Fruit fly (Drosophila melanogaster) whole organism, embryonic: ENCODE results near the gene MSAmiP.

ENCODE experiments used
- Awh ChIP-seq: fragments of 200-800 bp; sonication (Bioruptor generic); IDR thresholded peaks from 2 replicates; pipeline ENCODE4, ENCODE4 v1.3.6; 2022; ENCODE audit warnings: missing biosample characterization, missing genetic modification characterization
- CG10979 ChIP-seq: fragments of 200-800 bp; sonication (Bioruptor generic); optimal IDR thresholded peaks from 2 replicates; lab custom pipeline; 2018; ENCODE audit warnings: missing biosample characterization, mild to moderate bottlenecking, missing genetic modification characterization, moderate library complexity
- CG11504 ChIP-seq: fragments of 200-800 bp; sonication (Bioruptor generic); optimal IDR thresholded peaks from 3 replicates; lab custom pipeline; 2019; ENCODE audit warnings: missing biosample characterization, mild to moderate bottlenecking, missing genetic modification characterization, moderate library complexity
- CG11696 ChIP-seq: fragments of 200-800 bp; sonication (Bioruptor generic); IDR thresholded peaks from 2 replicates; pipeline ENCODE4 v1.3.6; 2022; ENCODE audit warnings: missing biosample characterization, missing genetic modification characterization
- CG14014 ChIP-seq: fragments of 200-800 bp; sonication (Bioruptor generic); IDR thresholded peaks from 2 replicates; pipeline ENCODE4 v1.3.6; 2022; ENCODE audit warnings: missing biosample characterization, missing genetic modification characterization
- CG14441 ChIP-seq: fragments of 200-800 bp; sonication (Bioruptor generic); IDR thresholded peaks from 2 replicates; pipeline ENCODE4 v1.3.6; 2022; ENCODE audit warnings: missing biosample characterization, missing genetic modification characterization
- CG14710 ChIP-seq: fragments of 200-800 bp; sonication (Bioruptor generic); optimal IDR thresholded peaks from 3 replicates; lab custom pipeline; 2019; ENCODE audit warnings: missing biosample characterization, mild to moderate bottlenecking, missing genetic modification characterization, moderate library complexity
- CG16813 ChIP-seq: fragments of 200-800 bp; sonication (Bioruptor generic); IDR thresholded peaks from 3 replicates; pipeline ENCODE4 v1.3.6; 2022; ENCODE audit warnings: missing biosample characterization, missing genetic modification characterization; ENCODE audit not compliant: partially characterized antibody
- CG17568 ChIP-seq: fragments of 200-800 bp; sonication (Bioruptor generic); optimal IDR thresholded peaks from 2 replicates; lab custom pipeline; 2018; ENCODE audit warnings: missing biosample characterization, mild to moderate bottlenecking, missing genetic modification characterization, moderate library complexity
- CG18262 ChIP-seq: fragments of 200-800 bp; optimal IDR thresholded peaks from 3 replicates; lab custom pipeline; 2019; ENCODE audit warnings: missing biosample characterization, mild to moderate bottlenecking, missing genetic modification characterization, moderate library complexity
- CG18599 ChIP-seq: fragments of 200-800 bp; sonication (Bioruptor generic); optimal IDR thresholded peaks from 3 replicates; lab custom pipeline; 2017; ENCODE audit warnings: missing biosample characterization, missing genetic modification characterization, mild to moderate bottlenecking, moderate library complexity, missing genetic modification reagents
- CG4360 ChIP-seq: fragments of 200-800 bp; sonication (Bioruptor generic); IDR thresholded peaks from 2 replicates; pipeline ENCODE4 v1.3.6; 2022; ENCODE audit warnings: missing biosample characterization, missing genetic modification characterization
- CG4617 ChIP-seq: fragments of 200-800 bp; sonication (Bioruptor generic); optimal IDR thresholded peaks from 3 replicates; lab custom pipeline; 2016; ENCODE audit warnings: missing biosample characterization, missing genetic modification characterization, borderline replicate concordance
- CG5953 ChIP-seq: fragments of 200-800 bp; sonication (Bioruptor generic); IDR thresholded peaks from 2 replicates; pipeline ENCODE4 v1.3.6; 2022; ENCODE audit warnings: missing biosample characterization, missing genetic modification characterization
- CG6654 ChIP-seq: fragments of 200-800 bp; sonication (Bioruptor generic); optimal IDR thresholded peaks from 2 replicates; lab custom pipeline; 2017; ENCODE audit warnings: missing biosample characterization, mild to moderate bottlenecking, missing genetic modification characterization
- CG7987 ChIP-seq: fragments of 200-800 bp; sonication (Bioruptor generic); optimal IDR thresholded peaks from 2 replicates; lab custom pipeline; 2018; ENCODE audit warnings: missing biosample characterization, mild to moderate bottlenecking, missing genetic modification characterization, moderate library complexity
- CoRest ChIP-seq: fragments of 200-800 bp; sonication (Bioruptor generic); optimal IDR thresholded peaks from 3 replicates; lab custom pipeline; 2018; ENCODE audit warnings: missing biosample characterization, mild to moderate bottlenecking, missing genetic modification characterization, moderate library complexity
- CrebB ChIP-seq: fragments of 200-800 bp; sonication (Bioruptor generic); optimal IDR thresholded peaks from 3 replicates; lab custom pipeline; 2018; ENCODE audit warnings: missing biosample characterization, mild to moderate bottlenecking, missing genetic modification characterization
- Drgx ChIP-seq: fragments of 200-800 bp; sonication (Bioruptor generic); IDR thresholded peaks from 2 replicates; pipeline ENCODE4 v1.3.6; 2022; ENCODE audit warnings: missing biosample characterization, missing genetic modification characterization
- Fer3 ChIP-seq: fragments of 200-800 bp; sonication (Bioruptor generic); optimal IDR thresholded peaks from 2 replicates; lab custom pipeline; 2018; ENCODE audit warnings: missing biosample characterization, mild to moderate bottlenecking, missing genetic modification characterization, moderate library complexity
- HLH3B ChIP-seq: fragments of 200-800 bp; sonication (Bioruptor generic); IDR thresholded peaks from 2 replicates; pipeline ENCODE4 v1.3.6; 2022; ENCODE audit warnings: missing biosample characterization, missing genetic modification characterization
- HmgZ ChIP-seq: fragments of 200-800 bp; sonication (Bioruptor generic); optimal IDR thresholded peaks from 2 replicates; lab custom pipeline; 2018; ENCODE audit warnings: missing biosample characterization, mild to moderate bottlenecking, missing genetic modification characterization
- Hr3 ChIP-seq: fragments of 200-800 bp; sonication (Bioruptor generic); optimal IDR thresholded peaks from 3 replicates; lab custom pipeline; 2016; ENCODE audit warnings: missing biosample characterization, missing genetic modification characterization
- Jarid2 ChIP-seq: fragments of 200-800 bp; sonication (Bioruptor generic); optimal IDR thresholded peaks from 3 replicates; lab custom pipeline; 2017; ENCODE audit warnings: mild to moderate bottlenecking, missing biosample characterization, missing genetic modification reagents, missing genetic modification characterization
- Lhr ChIP-seq: fragments of 200-800 bp; sonication (Bioruptor generic); optimal IDR thresholded peaks from 3 replicates; lab custom pipeline; 2017; ENCODE audit warnings: mild to moderate bottlenecking, missing biosample characterization, missing genetic modification reagents, missing genetic modification characterization
- NFAT ChIP-seq: fragments of 200-800 bp; sonication (Bioruptor generic); IDR thresholded peaks from 2 replicates; pipeline ENCODE4 v1.3.6; 2022; ENCODE audit warnings: missing biosample characterization, missing genetic modification characterization
- NfI ChIP-seq: fragments of 200-800 bp; sonication (Bioruptor generic); optimal IDR thresholded peaks from 3 replicates; lab custom pipeline; 2018; ENCODE audit warnings: missing biosample characterization, mild to moderate bottlenecking, missing genetic modification characterization, moderate library complexity
- Optix ChIP-seq: fragments of 200-800 bp; sonication (Bioruptor generic); IDR thresholded peaks from 3 replicates; pipeline ENCODE4 v1.3.6; 2022; ENCODE audit warnings: missing biosample characterization, missing genetic modification characterization
- Rx ChIP-seq: fragments of 200-800 bp; sonication (Bioruptor generic); IDR thresholded peaks from 2 replicates; pipeline ENCODE4 v1.3.6; 2022; ENCODE audit warnings: missing biosample characterization, missing genetic modification characterization
- ac ChIP-seq: fragments of 200-800 bp; sonication (Bioruptor generic); optimal IDR thresholded peaks from 3 replicates; lab custom pipeline; 2017; ENCODE audit warnings: missing biosample characterization, mild to moderate bottlenecking, missing genetic modification characterization
- amos ChIP-seq: fragments of 200-800 bp; sonication (Bioruptor generic); IDR thresholded peaks from 2 replicates; pipeline ENCODE4 v1.3.6; 2022; ENCODE audit warnings: missing biosample characterization, missing genetic modification characterization; ENCODE audit not compliant: partially characterized antibody
- aop ChIP-seq: fragments of 200-800 bp; sonication (Bioruptor generic); IDR thresholded peaks from 2 replicates; pipeline ENCODE4 v1.3.6; 2022; ENCODE audit warnings: missing biosample characterization, missing genetic modification characterization
- az2 ChIP-seq: fragments of 200-800 bp; sonication (Bioruptor generic); optimal IDR thresholded peaks from 3 replicates; lab custom pipeline; 2016; ENCODE audit warnings: missing biosample characterization, missing genetic modification characterization
- crol ChIP-seq: fragments of 200-800 bp; sonication (Bioruptor generic); IDR thresholded peaks from 2 replicates; pipeline ENCODE4 v1.3.6; 2022; ENCODE audit warnings: missing biosample characterization, missing genetic modification characterization
- crp ChIP-seq, 2 experiments: fragments of 200-800 bp; sonication (Bioruptor generic); optimal IDR thresholded peaks; 2 replicates in 1 of 2; 3 replicates in 1 of 2; lab custom pipeline; 2017; ENCODE audit warnings: missing biosample characterization in 2 of 2, missing genetic modification characterization in 2 of 2, mild to moderate bottlenecking in 1 of 2, moderate library complexity in 1 of 2
- cwo ChIP-seq: fragments of 200-800 bp; sonication (Bioruptor generic); optimal IDR thresholded peaks from 3 replicates; lab custom pipeline; 2017; ENCODE audit warnings: missing biosample characterization, missing genetic modification characterization, mild to moderate bottlenecking, moderate library complexity, missing genetic modification reagents
- fu2 ChIP-seq: fragments of 200-800 bp; sonication (Bioruptor generic); optimal IDR thresholded peaks from 2 replicates; lab custom pipeline; 2016; ENCODE audit warnings: missing biosample characterization, missing genetic modification characterization
- hth ChIP-seq: fragments of >200 bp; optimal IDR thresholded peaks from 2 replicates; lab custom pipeline; 2017; ENCODE audit warnings: inconsistent platforms
- jigr1 ChIP-seq: fragments of 200-800 bp; sonication (Bioruptor generic); IDR thresholded peaks from 3 replicates; pipeline ENCODE4 v1.3.6; 2022; ENCODE audit warnings: missing biosample characterization, missing genetic modification characterization
- ken ChIP-seq: fragments of 200-800 bp; sonication (Bioruptor generic); IDR thresholded peaks from 3 replicates; pipeline ENCODE4 v1.3.6; 2022; ENCODE audit warnings: missing biosample characterization, missing genetic modification characterization
- lilli ChIP-seq: fragments of 200-800 bp; sonication (Bioruptor generic); optimal IDR thresholded peaks from 3 replicates; lab custom pipeline; 2016; ENCODE audit warnings: missing biosample characterization, missing genetic modification characterization
- mld ChIP-seq: fragments of 200-800 bp; sonication (Bioruptor generic); IDR thresholded peaks from 3 replicates; pipeline ENCODE4 v1.3.6; 2022; ENCODE audit warnings: missing biosample characterization, missing genetic modification characterization; ENCODE audit not compliant: partially characterized antibody
- otp ChIP-seq: fragments of 200-800 bp; sonication (Bioruptor generic); IDR thresholded peaks from 3 replicates; pipeline ENCODE4, ENCODE4 v1.3.6; 2022; ENCODE audit warnings: missing biosample characterization, missing genetic modification characterization
- peb ChIP-seq: fragments of 200-800 bp; sonication (Bioruptor generic); IDR thresholded peaks from 2 replicates; pipeline ENCODE4 v1.3.6; 2022; ENCODE audit warnings: missing biosample characterization, missing genetic modification characterization
- row ChIP-seq: fragments of 200-800 bp; sonication (Bioruptor generic); IDR thresholded peaks from 3 replicates; pipeline ENCODE4 v1.3.6; 2022; ENCODE audit warnings: missing biosample characterization, missing genetic modification characterization
- sim ChIP-seq: fragments of 200-800 bp; sonication (Bioruptor generic); IDR thresholded peaks from 2 replicates; pipeline ENCODE4 v1.3.6; 2022; ENCODE audit warnings: missing biosample characterization, missing genetic modification characterization
- sisA ChIP-seq: fragments of 200-800 bp; sonication (Bioruptor generic); IDR thresholded peaks from 2 replicates; pipeline ENCODE4 v1.3.6; 2022; ENCODE audit warnings: missing biosample characterization, missing genetic modification characterization
- stc ChIP-seq: fragments of 200-800 bp; sonication (Bioruptor generic); IDR thresholded peaks from 2 replicates; pipeline ENCODE4 v1.3.6; 2022; ENCODE audit warnings: missing biosample characterization, missing genetic modification characterization
- tio ChIP-seq: fragments of 200-800 bp; sonication (Bioruptor generic); optimal IDR thresholded peaks from 2 replicates; lab custom pipeline; 2017; ENCODE audit warnings: missing biosample characterization, missing genetic modification characterization, inconsistent platforms
- zen2 ChIP-seq: fragments of 200-800 bp; sonication (Bioruptor generic); IDR thresholded peaks from 3 replicates; pipeline ENCODE4 v1.3.6; 2022; ENCODE audit warnings: missing biosample characterization, missing genetic modification characterization; ENCODE audit not compliant: partially characterized antibody

Gene MSAmiP

dm6 chr3R:16829859-16830557 is 66.1 kb downstream of the MSAmiP start, which contains the start of gene abd-A (continued):
- no peak for TF ChIP-seq Rx (GFP tag; lab: Robert Waterston, UW)
- TF ChIP-seq ken (GFP tag; lab: Robert Waterston, UW) = no peak
- no peak for TF ChIP-seq lilli (GFP tag; lab: Kevin White, UChicago)
- no peak for TF ChIP-seq CG18262 (tag; lab: Kevin White, UChicago)
- TF ChIP-seq stc = no peak
- TF ChIP-seq CG11696 (GFP tag; lab: Robert Waterston, UW) = no peak
- no peak for TF ChIP-seq hth (lab: Kevin White, UChicago)
- no peak for TF ChIP-seq CG4360 (GFP tag; lab: Robert Waterston, UW)
- TF ChIP-seq row (GFP tag; lab: Robert Waterston, UW) = no peak
- TF ChIP-seq az2 (GFP tag; lab: Kevin White, UChicago) = no peak
- no peak for TF ChIP-seq sisA (GFP tag; lab: Robert Waterston, UW)
- TF ChIP-seq CG6654 = no peak
- TF ChIP-seq Hr3 (GFP tag; lab: Kevin White, UChicago) = no peak
- peak; percentile 55; the same call in 2 of the 3 replicates for TF ChIP-seq CG16813 (GFP tag; lab: Robert Waterston, UW)
- TF ChIP-seq CG14710 (tag; lab: Kevin White, UChicago) = no peak
- no peak for TF ChIP-seq Optix (GFP tag; lab: Robert Waterston, UW)
- no peak for TF ChIP-seq CG5953
- TF ChIP-seq CG14014 (GFP tag; lab: Robert Waterston, UW) = no peak
- no peak for TF ChIP-seq CG7987 (GFP tag; lab: Kevin White, UChicago)
- no peak for TF ChIP-seq CrebB
- no peak for TF ChIP-seq NFAT (GFP tag; lab: Robert Waterston, UW)
- TF ChIP-seq CG10979 = no peak
- peak; percentile 65; the same call in 2 of the 3 replicates for TF ChIP-seq zen2
- no peak for TF ChIP-seq CG14441
- no peak for TF ChIP-seq CG4617 (GFP tag; lab: Kevin White, UChicago)
- TF ChIP-seq amos (GFP tag; lab: Robert Waterston, UW) = peak; percentile 69; the same call in 1 of the 2 replicates
- TF ChIP-seq crol (GFP tag; lab: Robert Waterston, UW) = 0 out of 2 replicates have a peak, but pooled peaks have one; percentile 16
- TF ChIP-seq Lhr (GFP tag; lab: Kevin White, UChicago) = no peak
- no peak for TF ChIP-seq Jarid2 (GFP tag; lab: Kevin White, UChicago)
- TF ChIP-seq otp (GFP tag; lab: Robert Waterston, UW) = no peak
- TF ChIP-seq tio (GFP tag; lab: Kevin White, UChicago) = no peak
- TF ChIP-seq HLH3B (GFP tag; lab: Robert Waterston, UW) = no peak
- no peak for TF ChIP-seq Drgx (GFP tag; lab: Robert Waterston, UW)
- TF ChIP-seq Fer3 (tag; lab: Kevin White, UChicago) = no peak
- TF ChIP-seq ac = no peak
- no peak for TF ChIP-seq CG11504 (tag; lab: Kevin White, UChicago)
- no peak for TF ChIP-seq Awh (GFP tag; lab: Robert Waterston, UW)
- TF ChIP-seq CG18599 (GFP tag; lab: Kevin White, UChicago) = no peak
- peak; percentile 74; the same call in 1 of the 3 replicates for TF ChIP-seq mld (GFP tag; lab: Robert Waterston, UW)
- TF ChIP-seq aop (GFP tag; lab: Robert Waterston, UW) = no peak
- no peak for TF ChIP-seq crp (GFP tag; optimal IDR thresholded peaks at IDR 0.05; lab: Kevin White, UChicago)
- peak; percentile 10 for TF ChIP-seq CoRest
- no peak for TF ChIP-seq jigr1
- no peak for TF ChIP-seq fu2 (GFP tag; lab: Kevin White, UChicago)
- no peak for TF ChIP-seq CG17568
- no peak for TF ChIP-seq peb (GFP tag; lab: Robert Waterston, UW)
- no peak for TF ChIP-seq sim (GFP tag; lab: Robert Waterston, UW)
- no peak for TF ChIP-seq HmgZ (tag; lab: Kevin White, UChicago)
- no peak for TF ChIP-seq NfI (GFP tag; lab: Kevin White, UChicago)
- TF ChIP-seq cwo (GFP tag; lab: Kevin White, UChicago) = no peak
